Worm (Caenorhabditis elegans): ENCODE data around the gene nhr-55.

- no peak for TF ChIP-seq ama-1 (optimal IDR thresholded peaks at IDR 0.05)
- TF ChIP-seq nfya-1 (tag; optimal IDR thresholded peaks at IDR 0.05; ENCODE audit: insufficient read depth): no peak
- no peak for TF ChIP-seq nhr-237 (tag; optimal IDR thresholded peaks at IDR 0.05)
Observed at ce11 chrV:487980-488379, 10.0 kb downstream of the nhr-55 start.

All from whole organism, L3 larva.